Fruit fly (Drosophila melanogaster) whole organism, embryonic: ENCODE results near the gene CG34265.
A peak's percentile ranks its signal among the peaks of the same experiment; 100 is the strongest.

ENCODE experiments used
- Atf3 ChIP-seq: fragments of 200-800 bp; sonication (Bioruptor generic); optimal IDR thresholded peaks from 3 replicates; lab custom pipeline; 2016; ENCODE audit warnings: missing biosample characterization, missing genetic modification characterization
- CG10267 ChIP-seq: fragments of 200-800 bp; sonication (Bioruptor generic); optimal IDR thresholded peaks from 2 replicates; lab custom pipeline; 2018; ENCODE audit warnings: missing biosample characterization, mild to moderate bottlenecking, missing genetic modification characterization, moderate library complexity
- CG10321 ChIP-seq: fragments of 200-800 bp; sonication (Bioruptor generic); IDR thresholded peaks from 2 replicates; pipeline ENCODE4 v1.3.6; 2022; ENCODE audit warnings: missing biosample characterization, missing genetic modification characterization
- CG10959 ChIP-seq: fragments of 200-800 bp; sonication (Bioruptor generic); IDR thresholded peaks from 2 replicates; pipeline ENCODE4 v1.3.6; 2022; ENCODE audit warnings: missing biosample characterization, missing genetic modification characterization
- CG11247 ChIP-seq: fragments of 200-800 bp; sonication (Bioruptor generic); IDR thresholded peaks from 2 replicates; pipeline ENCODE4 v1.3.6; 2022; ENCODE audit warnings: missing biosample characterization, missing genetic modification characterization
- CG11456 ChIP-seq: fragments of 200-800 bp; sonication (Bioruptor generic); IDR thresholded peaks from 3 replicates; pipeline ENCODE4 v1.3.6; 2022; ENCODE audit warnings: missing biosample characterization, missing genetic modification characterization
- CG11723 ChIP-seq: fragments of 200-800 bp; sonication (Bioruptor generic); optimal IDR thresholded peaks from 2 replicates; lab custom pipeline; 2017; ENCODE audit warnings: missing biosample characterization, mild to moderate bottlenecking, missing genetic modification characterization
- CG13123 ChIP-seq: fragments of 200-800 bp; sonication (Bioruptor generic); optimal IDR thresholded peaks from 2 replicates; lab custom pipeline; 2016; ENCODE audit warnings: missing biosample characterization, missing genetic modification characterization
- CG13775 ChIP-seq: fragments of 200-800 bp; sonication (Bioruptor generic); optimal IDR thresholded peaks from 3 replicates; lab custom pipeline; 2017; ENCODE audit warnings: missing biosample characterization, mild to moderate bottlenecking, missing genetic modification characterization
- CG13894 ChIP-seq: fragments of 200-800 bp; sonication (Bioruptor generic); optimal IDR thresholded peaks from 3 replicates; lab custom pipeline; 2018; ENCODE audit warnings: missing biosample characterization, mild to moderate bottlenecking, missing genetic modification characterization, moderate library complexity
- CG16813 ChIP-seq: fragments of 200-800 bp; sonication (Bioruptor generic); IDR thresholded peaks from 3 replicates; pipeline ENCODE4 v1.3.6; 2022; ENCODE audit warnings: missing biosample characterization, missing genetic modification characterization; ENCODE audit not compliant: partially characterized antibody
- CG16863 ChIP-seq: fragments of 200-800 bp; sonication (Bioruptor generic); optimal IDR thresholded peaks from 3 replicates; lab custom pipeline; 2016; ENCODE audit warnings: missing biosample characterization, missing genetic modification characterization
- CG17912 ChIP-seq: fragments of 200-800 bp; sonication (Bioruptor generic); optimal IDR thresholded peaks from 2 replicates; lab custom pipeline; 2018; ENCODE audit warnings: missing biosample characterization, mild to moderate bottlenecking, missing genetic modification characterization
- CG1792 ChIP-seq: fragments of 200-800 bp; sonication (Bioruptor generic); optimal IDR thresholded peaks from 2 replicates; lab custom pipeline; 2016; ENCODE audit warnings: missing biosample characterization, missing genetic modification characterization
- CG2199 ChIP-seq: fragments of 200-800 bp; sonication (Bioruptor generic); IDR thresholded peaks from 3 replicates; pipeline ENCODE4 v1.3.6; 2022; ENCODE audit warnings: missing biosample characterization, missing genetic modification characterization
- CG3065 ChIP-seq: fragments of 200-800 bp; sonication (Bioruptor generic); optimal IDR thresholded peaks from 2 replicates; lab custom pipeline; 2016; ENCODE audit warnings: missing biosample characterization, missing genetic modification characterization
- CG31441 ChIP-seq: fragments of 200-800 bp; sonication (Bioruptor generic); IDR thresholded peaks from 2 replicates; pipeline ENCODE4 v1.3.6; 2022; ENCODE audit warnings: missing biosample characterization, missing genetic modification characterization
- CG32772 ChIP-seq: fragments of 200-800 bp; sonication (Bioruptor generic); IDR thresholded peaks from 2 replicates; pipeline ENCODE4 v1.3.6; 2022; ENCODE audit warnings: missing biosample characterization, missing genetic modification characterization
- CG4404 ChIP-seq: fragments of 200-800 bp; sonication (Bioruptor generic); IDR thresholded peaks from 2 replicates; pipeline ENCODE4 v1.3.6; 2022; ENCODE audit warnings: missing biosample characterization, missing genetic modification characterization
- CG4730 ChIP-seq: fragments of 200-800 bp; sonication (Bioruptor generic); IDR thresholded peaks from 2 replicates; pipeline ENCODE4 v1.3.6; 2022; ENCODE audit warnings: missing biosample characterization, missing genetic modification characterization
- CG4854 ChIP-seq: fragments of 200-800 bp; sonication (Bioruptor generic); optimal IDR thresholded peaks from 2 replicates; lab custom pipeline; 2016; ENCODE audit warnings: missing biosample characterization, missing genetic modification characterization, inconsistent platforms
- CG6254 ChIP-seq: fragments of 200-800 bp; sonication (Bioruptor generic); optimal IDR thresholded peaks from 3 replicates; lab custom pipeline; 2017; ENCODE audit warnings: mild to moderate bottlenecking, missing biosample characterization, missing genetic modification reagents, missing genetic modification characterization
- CG8944 ChIP-seq: fragments of 200-800 bp; sonication (Bioruptor generic); optimal IDR thresholded peaks from 3 replicates; lab custom pipeline; 2016; ENCODE audit warnings: missing biosample characterization, missing genetic modification characterization
- Gsc ChIP-seq: fragments of 200-800 bp; sonication (Bioruptor generic); IDR thresholded peaks from 2 replicates; pipeline ENCODE4 v1.3.6; 2022; ENCODE audit warnings: missing biosample characterization, missing genetic modification characterization
- Gug ChIP-seq: fragments of 200-800 bp; sonication (Bioruptor generic); IDR thresholded peaks from 4 replicates; pipeline ENCODE4 v1.3.6; 2022; ENCODE audit warnings: missing biosample characterization, missing genetic modification characterization
- HmgZ ChIP-seq: fragments of 200-800 bp; sonication (Bioruptor generic); optimal IDR thresholded peaks from 2 replicates; lab custom pipeline; 2018; ENCODE audit warnings: missing biosample characterization, mild to moderate bottlenecking, missing genetic modification characterization
- NFAT ChIP-seq: fragments of 200-800 bp; sonication (Bioruptor generic); IDR thresholded peaks from 2 replicates; pipeline ENCODE4 v1.3.6; 2022; ENCODE audit warnings: missing biosample characterization, missing genetic modification characterization
- Rx ChIP-seq: fragments of 200-800 bp; sonication (Bioruptor generic); IDR thresholded peaks from 2 replicates; pipeline ENCODE4 v1.3.6; 2022; ENCODE audit warnings: missing biosample characterization, missing genetic modification characterization
- Tbp ChIP-seq: fragments of >200 bp; optimal IDR thresholded peaks from 2 replicates; lab custom pipeline; 2018; ENCODE audit warnings: missing biosample characterization, missing genetic modification characterization
- YL-1 ChIP-seq: fragments of 200-800 bp; sonication (Bioruptor generic); optimal IDR thresholded peaks from 3 replicates; lab custom pipeline; 2017; ENCODE audit warnings: missing biosample characterization, mild to moderate bottlenecking, missing genetic modification characterization
- bbx ChIP-seq: fragments of 200-800 bp; sonication (Bioruptor generic); IDR thresholded peaks from 2 replicates; pipeline ENCODE4 v1.3.6; 2022; ENCODE audit warnings: missing biosample characterization, missing genetic modification characterization; ENCODE audit not compliant: partially characterized antibody
- btn ChIP-seq: fragments of 200-800 bp; sonication (Bioruptor generic); optimal IDR thresholded peaks from 2 replicates; lab custom pipeline; 2016; ENCODE audit warnings: missing biosample characterization, missing genetic modification characterization
- chif ChIP-seq, 2 experiments: fragments of 200-800 bp; sonication (Bioruptor generic); optimal IDR thresholded peaks; 3 replicates each; lab custom pipeline; 2016; ENCODE audit warnings: missing biosample characterization in 2 of 2, missing genetic modification characterization in 2 of 2
- ci ChIP-seq: fragments of 200-800 bp; sonication (Bioruptor generic); IDR thresholded peaks from 3 replicates; pipeline ENCODE4 v1.3.6; 2022; ENCODE audit warnings: missing biosample characterization, missing genetic modification characterization
- croc ChIP-seq: fragments of 200-800 bp; sonication (Bioruptor generic); conservative IDR thresholded peaks from 3 replicates; pipeline ENCODE4 v1.3.6; 2022; ENCODE audit warnings: missing biosample characterization, missing genetic modification characterization
- crol ChIP-seq: fragments of 200-800 bp; sonication (Bioruptor generic); IDR thresholded peaks from 2 replicates; pipeline ENCODE4 v1.3.6; 2022; ENCODE audit warnings: missing biosample characterization, missing genetic modification characterization
- da ChIP-seq: fragments of 200-800 bp; sonication (Bioruptor generic); optimal IDR thresholded peaks from 2 replicates; lab custom pipeline; 2016; ENCODE audit warnings: missing biosample characterization, missing genetic modification characterization
- ems ChIP-seq: fragments of 200-800 bp; sonication (Bioruptor generic); optimal IDR thresholded peaks from 3 replicates; lab custom pipeline; 2016; ENCODE audit warnings: missing biosample characterization, missing genetic modification characterization
- gcm2 ChIP-seq: fragments of 200-800 bp; sonication (Bioruptor generic); optimal IDR thresholded peaks from 2 replicates; lab custom pipeline; 2016; ENCODE audit warnings: missing biosample characterization, missing genetic modification characterization
- jumu ChIP-seq: fragments of 200-800 bp; sonication (Bioruptor generic); optimal IDR thresholded peaks from 3 replicates; lab custom pipeline; 2016; ENCODE audit warnings: missing biosample characterization, missing genetic modification characterization
- lola ChIP-seq, 3 experiments: fragments of >200 bp in 2 of 3; fragments of 200-800 bp in 1 of 3; sonication (Bioruptor generic) in 1 of 3; optimal IDR thresholded peaks; 2 replicates each; lab custom pipeline; 2017 to 2019; ENCODE audit warnings: missing biosample characterization in 3 of 3, missing genetic modification characterization in 3 of 3, mild to moderate bottlenecking in 1 of 3, moderate library complexity in 1 of 3
- onecut ChIP-seq: fragments of 200-800 bp; sonication (Bioruptor generic); IDR thresholded peaks from 2 replicates; pipeline ENCODE4 v1.3.6; 2022; ENCODE audit warnings: missing biosample characterization, missing genetic modification characterization
- row ChIP-seq: fragments of 200-800 bp; sonication (Bioruptor generic); IDR thresholded peaks from 3 replicates; pipeline ENCODE4 v1.3.6; 2022; ENCODE audit warnings: missing biosample characterization, missing genetic modification characterization
- scrt ChIP-seq: fragments of 200-800 bp; sonication (Bioruptor generic); optimal IDR thresholded peaks from 2 replicates; lab custom pipeline; 2018; ENCODE audit warnings: missing biosample characterization, mild to moderate bottlenecking, missing genetic modification characterization, moderate library complexity
- seq ChIP-seq: fragments of 200-800 bp; sonication (Bioruptor generic); IDR thresholded peaks from 2 replicates; pipeline ENCODE4 v1.3.6; 2022; ENCODE audit warnings: missing biosample characterization, missing genetic modification characterization
- twi ChIP-seq: fragments of 200-800 bp; optimal IDR thresholded peaks from 2 replicates; lab custom pipeline; 2019; ENCODE audit warnings: missing biosample characterization, mild to moderate bottlenecking, missing genetic modification characterization, moderate library complexity
- unc-4 ChIP-seq: fragments of 200-800 bp; sonication (Bioruptor generic); IDR thresholded peaks from 2 replicates; pipeline ENCODE4 v1.3.6; 2022; ENCODE audit warnings: missing biosample characterization, missing genetic modification characterization; ENCODE audit not compliant: partially characterized antibody
- unpg ChIP-seq: fragments of 200-800 bp; sonication (Bioruptor generic); optimal IDR thresholded peaks from 3 replicates; lab custom pipeline; 2018; ENCODE audit warnings: missing biosample characterization, mild to moderate bottlenecking, missing genetic modification characterization, moderate library complexity
- yki ChIP-seq: fragments of >200 bp; optimal IDR thresholded peaks from 3 replicates; lab custom pipeline; 2018
- zf30C ChIP-seq: fragments of 200-800 bp; sonication (Bioruptor generic); optimal IDR thresholded peaks from 3 replicates; lab custom pipeline; 2018; ENCODE audit warnings: missing biosample characterization, mild to moderate bottlenecking, missing genetic modification characterization

CG34265 gene

DNA sequence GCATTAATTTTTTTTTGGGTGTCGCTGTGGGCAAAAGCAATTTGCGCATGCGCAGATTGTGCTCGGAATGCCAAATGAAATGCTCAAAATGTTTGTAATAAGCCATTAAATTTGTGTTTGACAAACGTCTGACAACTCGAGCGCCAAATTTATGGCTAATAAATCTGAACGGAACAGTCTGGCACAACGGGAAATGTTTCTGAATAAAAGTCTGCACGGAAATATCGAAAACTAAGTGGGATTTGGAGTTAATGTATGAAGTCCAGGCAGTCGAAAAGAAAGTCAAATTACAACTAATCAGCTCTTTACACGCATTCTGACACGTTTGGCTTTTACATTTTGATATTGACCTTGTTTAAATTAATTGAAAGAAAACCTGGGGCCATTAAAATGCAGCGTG, 22.9 kb downstream of the CG34265 start, which contains the start of gene CG12009 (continued):
- TF ChIP-seq CG8944 = no peak
- TF ChIP-seq, all 482 proteins: peak for 0

DNA sequence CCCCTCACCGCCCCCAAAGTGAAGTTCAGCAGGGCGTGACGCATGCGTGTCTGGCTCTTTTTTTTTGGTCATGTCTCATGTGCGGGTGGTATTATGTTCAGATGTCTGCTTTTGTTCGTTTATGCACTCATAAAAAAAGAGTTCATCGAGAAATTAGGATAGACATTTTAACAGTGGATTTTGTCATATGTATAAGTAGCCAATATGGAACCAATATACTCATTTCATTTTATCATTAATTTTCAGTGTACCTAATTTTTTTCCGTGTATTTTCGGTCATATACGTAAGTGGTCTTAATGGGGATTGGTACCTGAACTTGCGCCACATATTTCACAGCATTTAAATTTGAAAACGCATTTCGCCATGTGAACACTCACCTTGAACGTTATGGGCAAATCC, 32.1 kb downstream of the CG34265 start:
- TF ChIP-seq croc (GFP tag; lab: Robert Waterston, UW) = peak; percentile 46; the same call in 2 of the 3 replicates
- TF ChIP-seq CG4404 (GFP tag; lab: Robert Waterston, UW) = 0 out of 2 replicates have a peak, but pooled peaks have one; percentile 29
- TF ChIP-seq unc-4 (GFP tag; lab: Robert Waterston, UW) = no peak
- peak; percentile 59 for TF ChIP-seq CG3065 (GFP tag; lab: Kevin White, UChicago)
- peak; percentile 6 for TF ChIP-seq CG1792 (GFP tag; lab: Kevin White, UChicago)
- TF ChIP-seq yki (lab: Kevin White, UChicago) = no peak
- TF ChIP-seq onecut = peak; percentile 30; the same call in 1 of the 2 replicates
- TF ChIP-seq CG13894 (tag; lab: Kevin White, UChicago) = no peak
- no peak for TF ChIP-seq CG11723 (GFP tag; lab: Kevin White, UChicago)
- TF ChIP-seq Gsc (GFP tag; lab: Robert Waterston, UW) = 0 out of 2 replicates have a peak, but pooled peaks have one; percentile 39
- peak; percentile 81 for TF ChIP-seq CG31441
- peak; percentile 16 for TF ChIP-seq CG13775
- peak; percentile 4; the same call in 1 of the 2 replicates for TF ChIP-seq CG32772 (GFP tag; lab: Robert Waterston, UW)
- no peak for TF ChIP-seq NFAT (GFP tag; lab: Robert Waterston, UW)
- no peak for TF ChIP-seq zf30C (GFP tag; lab: Kevin White, UChicago)
- no peak for TF ChIP-seq CG10321 (GFP tag; lab: Robert Waterston, UW)
- peak; percentile 42; the same call in 1 of the 2 replicates for TF ChIP-seq Rx (GFP tag; lab: Robert Waterston, UW)
- TF ChIP-seq twi = no peak
- TF ChIP-seq da = no peak
- peak; percentile 76 for TF ChIP-seq unpg (GFP tag; lab: Kevin White, UChicago)
- 0 out of 2 replicates have a peak, but pooled peaks have one; percentile 38 for TF ChIP-seq CG10959 (GFP tag; lab: Robert Waterston, UW)
- TF ChIP-seq HmgZ = peak; percentile 8
- peak; percentile 37 to 40 for TF ChIP-seq chif (GFP tag; optimal IDR thresholded peaks at IDR 0.05; lab: Kevin White, UChicago)
- TF ChIP-seq Tbp = no peak
- peak; percentile 63; the same call in 1 of the 3 replicates for TF ChIP-seq CG11456 (GFP tag; lab: Robert Waterston, UW)
- peak; percentile 69 for TF ChIP-seq seq (GFP tag; lab: Robert Waterston, UW)
- TF ChIP-seq YL-1 (GFP tag; lab: Kevin White, UChicago) = no peak
- TF ChIP-seq crol (GFP tag; lab: Robert Waterston, UW) = no peak
- TF ChIP-seq CG17912 (GFP tag; lab: Kevin White, UChicago) = no peak
- peak; percentile 40 for TF ChIP-seq CG16863 (GFP tag; lab: Kevin White, UChicago)
- no peak for TF ChIP-seq CG13123 (GFP tag; lab: Kevin White, UChicago)
- no peak for TF ChIP-seq jumu (GFP tag; lab: Kevin White, UChicago)
- TF ChIP-seq scrt (GFP tag; lab: Kevin White, UChicago) = peak; percentile 23
- TF ChIP-seq bbx (GFP tag; lab: Robert Waterston, UW) = no peak
- no peak for TF ChIP-seq gcm2 (GFP tag; lab: Kevin White, UChicago)
- TF ChIP-seq Atf3 (GFP tag; lab: Kevin White, UChicago) = no peak
- TF ChIP-seq btn (GFP tag; lab: Kevin White, UChicago) = peak; percentile 63
- peak; percentile 65 for TF ChIP-seq CG4730 (GFP tag; lab: Robert Waterston, UW)
- TF ChIP-seq ci (GFP tag; lab: Robert Waterston, UW) = peak; percentile 81
- peak; percentile 46 for TF ChIP-seq CG10267 (tag; lab: Kevin White, UChicago)
- no peak for TF ChIP-seq CG16813 (GFP tag; lab: Robert Waterston, UW)
- no peak for TF ChIP-seq CG4854
- peak; percentile 69; the same call in 1 of the 3 replicates for TF ChIP-seq CG2199 (GFP tag; lab: Robert Waterston, UW)
- peak; percentile 8 for TF ChIP-seq ems
- peak; percentile 73 for TF ChIP-seq row
- TF ChIP-seq CG11247 (GFP tag; lab: Robert Waterston, UW) = no peak
- 0 out of 4 replicates have a peak, but pooled peaks have one; percentile 10 for TF ChIP-seq Gug (GFP tag; lab: Robert Waterston, UW)
- peak in 1 of 3 experiments; percentile 21 for TF ChIP-seq lola (GFP tag; optimal IDR thresholded peaks at IDR 0.05; lab: Kevin White, UChicago)
- TF ChIP-seq CG6254 = peak; percentile 49
